Worm (Caenorhabditis elegans) whole organism, L2 larva: ENCODE results near the gene lin-36.

Experiments
- R02D3.7 ChIP-seq: fragments of 150-350 bp; optimal IDR thresholded peaks from 2 replicates; lab custom pipeline; 2014; ENCODE audit warnings: missing biosample characterization, missing genetic modification characterization
- nhr-11 ChIP-seq: fragments of 150-350 bp; optimal IDR thresholded peaks from 2 replicates; lab custom pipeline; 2014; ENCODE audit warnings: missing biosample characterization, missing genetic modification characterization

ce11 chrIII:8030963-8031362 is 10.3 kb upstream of the lin-36 start, which contains the start of gene F44B9.9:
- TF ChIP-seq R02D3.7 (tag; lab: Kevin White, UChicago) (no peak), nhr-11 (tag; lab: Kevin White, UChicago) (no peak)
